Worm (Caenorhabditis elegans) whole organism, L4 larva: Measurements from ENCODE around the gene ZK262.9.

ENCODE experiments used
- F10B5.3 ChIP-seq: sonication (generic microtip); optimal IDR thresholded peaks from 2 replicates; lab custom pipeline; 2016; ENCODE audit warnings: mild to moderate bottlenecking, missing genetic modification characterization, missing compliant biosample characterization
- F44E2.7 ChIP-seq: fragments of 200-800 bp; sonication (Bioruptor generic); IDR thresholded peaks from 2 replicates; pipeline ENCODE4 v2.1.2; 2022; ENCODE audit warnings: missing genetic modification characterization, missing compliant biosample characterization
- F49E8.2 ChIP-seq: sonication (generic microtip); optimal IDR thresholded peaks from 2 replicates; lab custom pipeline; 2016; ENCODE audit warnings: missing compliant biosample characterization, mild to moderate bottlenecking, missing genetic modification characterization, borderline replicate concordance
- T20F7.1 ChIP-seq: fragments of 200-800 bp; sonication (Bioruptor generic); optimal IDR thresholded peaks from 2 replicates; lab custom pipeline; 2018; ENCODE audit warnings: mild to moderate bottlenecking, missing genetic modification characterization, missing compliant biosample characterization
- Y48G9A.11 ChIP-seq: fragments of 200-800 bp; sonication (Bioruptor generic); IDR thresholded peaks from 2 replicates; pipeline ENCODE4 v1.3.6; 2022; ENCODE audit warnings: missing genetic modification reagents, missing genetic modification characterization, missing compliant biosample characterization
- Y5F2A.4 ChIP-seq: fragments of 200-800 bp; sonication (Bioruptor generic); optimal IDR thresholded peaks from 2 replicates; lab custom pipeline; 2018; ENCODE audit warnings: mild to moderate bottlenecking, missing genetic modification characterization, missing compliant biosample characterization
- ZK546.5 ChIP-seq, 2 experiments: sonication (generic microtip); optimal IDR thresholded peaks; 2 replicates each; lab custom pipeline; 2017; ENCODE audit warnings: missing biosample characterization in 2 of 2, missing genetic modification characterization in 2 of 2
- aha-1 ChIP-seq: fragments of 150-350 bp; peaks from one replicate; lab custom pipeline; 2014; ENCODE audit warnings: missing biosample characterization, missing genetic modification characterization
- ama-1 ChIP-seq: fragments of 150-350 bp; optimal IDR thresholded peaks from 2 replicates; lab custom pipeline; 2014; ENCODE audit warnings: inconsistent platforms, mixed read lengths
- ceh-28 ChIP-seq: fragments of 150-350 bp; optimal IDR thresholded peaks from 2 replicates; lab custom pipeline; 2014; ENCODE audit warnings: missing biosample characterization, missing genetic modification reagents, missing genetic modification characterization
- daf-12 ChIP-seq: fragments of 150-350 bp; optimal IDR thresholded peaks from 2 replicates; lab custom pipeline; 2014; ENCODE audit warnings: missing biosample characterization, missing genetic modification reagents, missing genetic modification characterization
- daf-16 ChIP-seq, 3 experiments: sonication (generic microtip); optimal IDR thresholded peaks; 2 replicates each; lab custom pipeline; 2016 to 2017; ENCODE audit warnings: missing genetic modification characterization in 3 of 3, missing genetic modification reagents in 3 of 3, mild to moderate bottlenecking in 2 of 3, missing compliant biosample characterization in 2 of 3, missing biosample characterization in 1 of 3, moderate library complexity in 1 of 3
- dmd-8 ChIP-seq: fragments of 200-800 bp; sonication (Bioruptor generic); IDR thresholded peaks from 2 replicates; pipeline ENCODE4 v1.3.6; 2022; ENCODE audit warnings: missing genetic modification characterization, missing compliant biosample characterization
- egl-43 ChIP-seq: fragments of 200-800 bp; sonication (Bioruptor generic); IDR thresholded peaks from 2 replicates; pipeline ENCODE4 v1.3.6; 2022; ENCODE audit warnings: missing genetic modification reagents, missing genetic modification characterization, missing compliant biosample characterization
- fos-1 ChIP-seq: fragments of 150-350 bp; optimal IDR thresholded peaks from 2 replicates; lab custom pipeline; 2014; ENCODE audit warnings: missing biosample characterization, missing genetic modification characterization
- hif-1 ChIP-seq, 2 experiments: sonication (generic microtip); optimal IDR thresholded peaks; 2 replicates each; lab custom pipeline; 2016 to 2017; ENCODE audit warnings: missing compliant biosample characterization in 2 of 2, missing genetic modification characterization in 2 of 2, missing genetic modification reagents in 2 of 2, missing genotype in 2 of 2, mild to moderate bottlenecking in 1 of 2
- lin-29 ChIP-seq: fragments of 200-800 bp; sonication (Bioruptor generic); IDR thresholded peaks from 2 replicates; pipeline ENCODE4 v1.3.6; 2022; ENCODE audit warnings: missing genetic modification reagents, missing genetic modification characterization, missing compliant biosample characterization
- madf-5 ChIP-seq, 2 experiments: fragments of 200-800 bp; sonication (Bioruptor generic); IDR thresholded peaks; 2 replicates each; pipeline ENCODE4 v1.3.6; 2022; ENCODE audit warnings: missing compliant biosample characterization in 2 of 2, missing genetic modification characterization in 2 of 2
- madf-9 ChIP-seq: fragments of 200-800 bp; sonication (Bioruptor generic); conservative IDR thresholded peaks from 2 replicates; pipeline ENCODE4 v1.3.6; 2022; ENCODE audit warnings: missing genetic modification reagents, missing genetic modification characterization, missing compliant biosample characterization
- mdl-1 ChIP-seq, 2 experiments: fragments of 150-350 bp in 1 of 2; sonication (generic microtip) in 1 of 2; optimal IDR thresholded peaks; 2 replicates each; lab custom pipeline; 2014 to 2017; ENCODE audit warnings: missing biosample characterization in 2 of 2, missing genetic modification characterization in 2 of 2
- mep-1 ChIP-seq: fragments of 150-350 bp; sonication (generic microtip); optimal IDR thresholded peaks from 3 replicates; lab custom pipeline; 2014; ENCODE audit warnings: missing biosample characterization, missing genetic modification characterization
- mxl-3 ChIP-seq: fragments of 200-800 bp; sonication (Bioruptor generic); optimal IDR thresholded peaks from 2 replicates; lab custom pipeline; 2018; ENCODE audit warnings: mild to moderate bottlenecking, missing genetic modification characterization, missing compliant biosample characterization
- nhr-111 ChIP-seq: fragments of 200-800 bp; sonication (Bioruptor generic); optimal IDR thresholded peaks from 2 replicates; lab custom pipeline; 2018; ENCODE audit warnings: mild to moderate bottlenecking, missing genetic modification characterization, missing compliant biosample characterization
- nhr-237 ChIP-seq: sonication (generic microtip); optimal IDR thresholded peaks from 2 replicates; lab custom pipeline; 2017; ENCODE audit warnings: missing biosample characterization, missing genetic modification characterization
- nhr-25 ChIP-seq: sonication (generic microtip); optimal IDR thresholded peaks from 2 replicates; lab custom pipeline; 2017; ENCODE audit warnings: missing genetic modification characterization, mild to moderate bottlenecking, missing compliant biosample characterization, antibody characterized with exemption, moderate library complexity, borderline replicate concordance; ENCODE audit not compliant: insufficient read depth
- nhr-28 ChIP-seq: fragments of 150-350 bp; optimal IDR thresholded peaks from 2 replicates; lab custom pipeline; 2014; ENCODE audit warnings: missing biosample characterization, missing genetic modification characterization
- nhr-48 ChIP-seq: sonication (generic microtip); optimal IDR thresholded peaks from 2 replicates; lab custom pipeline; 2016; ENCODE audit warnings: mild to moderate bottlenecking, missing genetic modification characterization, missing compliant biosample characterization
- nhr-76 ChIP-seq: fragments of 150-350 bp; optimal IDR thresholded peaks from 2 replicates; lab custom pipeline; 2014; ENCODE audit warnings: missing biosample characterization, missing genetic modification characterization
- saeg-2 ChIP-seq: fragments of 200-800 bp; sonication (Bioruptor generic); IDR thresholded peaks from 2 replicates; pipeline ENCODE4 v1.3.6; 2022; ENCODE audit warnings: missing genetic modification reagents, missing genetic modification characterization, missing compliant biosample characterization
- sdz-12 ChIP-seq: fragments of 200-800 bp; sonication (Bioruptor generic); optimal IDR thresholded peaks from 2 replicates; lab custom pipeline; 2018; ENCODE audit warnings: mild to moderate bottlenecking, missing genetic modification characterization, missing compliant biosample characterization
- skn-1 ChIP-seq: fragments of 150-350 bp; optimal IDR thresholded peaks from 2 replicates; lab custom pipeline; 2014; ENCODE audit warnings: missing biosample characterization, missing genetic modification characterization
- snpc-1.2 ChIP-seq: fragments of 200-800 bp; sonication (Bioruptor generic); IDR thresholded peaks from 2 replicates; pipeline ENCODE4 v1.3.6; 2022; ENCODE audit warnings: missing genetic modification reagents, missing genetic modification characterization, missing compliant biosample characterization
- tag-97 ChIP-seq: fragments of 200-800 bp; sonication (Bioruptor generic); IDR thresholded peaks from 2 replicates; pipeline ENCODE4 v1.3.6; 2022; ENCODE audit warnings: missing genetic modification characterization, missing compliant biosample characterization
- zag-1 ChIP-seq: fragments of 150-350 bp; optimal IDR thresholded peaks from 2 replicates; lab custom pipeline; 2014; ENCODE audit warnings: missing biosample characterization, missing genetic modification characterization
- zfp-3 ChIP-seq: fragments of 200-800 bp; sonication (Bioruptor generic); conservative IDR thresholded peaks from 2 replicates; pipeline ENCODE4 v1.3.6; 2022; ENCODE audit warnings: missing genetic modification reagents, missing genetic modification characterization, missing compliant biosample characterization
- zip-2 ChIP-seq: fragments of 150-350 bp; optimal IDR thresholded peaks from 2 replicates; lab custom pipeline; 2014; ENCODE audit warnings: missing biosample characterization, missing genetic modification characterization
- ztf-7 ChIP-seq: fragments of 150-350 bp; optimal IDR thresholded peaks from 2 replicates; lab custom pipeline; 2014; ENCODE audit warnings: missing biosample characterization, missing genetic modification characterization

ZK262.9 gene

ce11 chrV:18473415-18473814 is 33.8 kb downstream of the ZK262.9 start, which contains the start of gene srh-182:
srh-182 (minus strand) TSS chrV:18473515.
- TF ChIP-seq ceh-28 (no peak), aha-1 (tag; lab: Kevin White, UChicago) (peak; percentile 15), F10B5.3 (no peak), nhr-237 (tag; lab: Kevin White, UChicago) (no peak), skn-1 (tag; lab: Kevin White, UChicago) (no peak)

ce11 chrV:18474223-18474622 is 34.7 kb downstream of the ZK262.9 start, which contains the start of gene srh-181:
srh-181 (plus strand) TSS chrV:18474523.
- TF ChIP-seq daf-12 (tag; lab: Kevin White, UChicago) (no peak), Y5F2A.4 (no peak), nhr-76 (tag; lab: Kevin White, UChicago) (no peak), F44E2.7 (GFP tag; lab: Robert Waterston, UW) (no peak), mxl-3 (GFP tag; lab: Kevin White, UChicago) (no peak), ZK546.5 (tag; optimal IDR thresholded peaks at IDR 0.05; lab: Kevin White, UChicago) (no peak), daf-16 (GFP tag; optimal IDR thresholded peaks at IDR 0.05; lab: Kevin White, UChicago) (no peak), daf-16 (tag; optimal IDR thresholded peaks at IDR 0.05; lab: Kevin White, UChicago) (no peak), dmd-8 (GFP tag; lab: Robert Waterston, UW) (no peak), madf-5 (GFP tag; IDR thresholded peaks at IDR 0.05; lab: Robert Waterston, UW) (no peak), Y48G9A.11 (GFP tag; lab: Robert Waterston, UW) (no peak), snpc-1.2 (no peak), fos-1 (no peak), lin-29 (no peak), nhr-111 (no peak), nhr-48 (tag; lab: Kevin White, UChicago) (no peak)

DNA sequence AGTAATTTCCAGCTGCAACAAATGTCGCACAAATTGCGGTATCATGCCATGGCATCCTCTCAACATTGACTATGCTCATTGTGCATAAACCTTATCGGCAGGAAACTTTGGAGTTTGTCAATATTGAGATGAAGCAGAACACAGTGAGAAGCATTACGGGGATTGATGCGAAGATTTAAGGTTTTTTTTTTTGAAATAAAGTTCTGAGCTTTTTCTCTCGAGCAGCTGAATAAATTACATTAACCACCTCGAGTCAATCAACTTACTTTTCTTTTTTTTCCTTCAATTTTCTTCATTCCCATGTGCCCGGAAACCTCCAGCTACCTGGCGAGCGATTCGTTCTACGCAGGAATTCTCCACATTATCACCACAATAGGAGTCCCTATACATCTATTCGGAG is 36.5 kb downstream of the ZK262.9 start, which contains the start of gene srh-179:
Gene srh-179 (plus strand): TSS at position 301 of the 400 bp plus-strand sequence.
- no peak for TF ChIP-seq zfp-3 (GFP tag; lab: Robert Waterston, UW)
- TF ChIP-seq zip-2: no peak
- no peak for TF ChIP-seq ztf-7
- no peak for TF ChIP-seq F49E8.2 (tag; lab: Kevin White, UChicago)
- TF ChIP-seq daf-12 (tag; lab: Kevin White, UChicago): no peak
- no peak for TF ChIP-seq zag-1 (tag; lab: Kevin White, UChicago)
- TF ChIP-seq Y48G9A.11 (GFP tag; lab: Robert Waterston, UW): no peak
- no peak for TF ChIP-seq saeg-2

- TF ChIP-seq zip-2 (no peak), sdz-12 (GFP tag; lab: Kevin White, UChicago) (no peak), ztf-7 (no peak), nhr-25 (no peak), madf-9 (GFP tag; lab: Robert Waterston, UW) (no peak), ama-1 (lab: Kevin White, UChicago) (no peak), hif-1 (tag; optimal IDR thresholded peaks at IDR 0.05; lab: Kevin White, UChicago) (no peak), snpc-1.2 (no peak), F44E2.7 (GFP tag; lab: Robert Waterston, UW) (no peak), T20F7.1 (no peak), tag-97 (GFP tag; lab: Robert Waterston, UW) (no peak), mep-1 (no peak), nhr-28 (tag; lab: Kevin White, UChicago) (no peak), ZK546.5 (tag; optimal IDR thresholded peaks at IDR 0.05; lab: Kevin White, UChicago) (no peak), Y48G9A.11 (GFP tag; lab: Robert Waterston, UW) (no peak), daf-12 (tag; lab: Kevin White, UChicago) (no peak), mdl-1 (tag; optimal IDR thresholded peaks at IDR 0.05; lab: Kevin White, UChicago) (no peak), egl-43 (no peak)
Observed at ce11 chrV:18480231-18480630, 40.7 kb downstream of the ZK262.9 start, which contains the start of gene srh-178. srh-178 (minus strand) TSS chrV:18480331.
